ENCODE assay signal across 2 fruit fly cellular contexts in the genomic region with DNA sequence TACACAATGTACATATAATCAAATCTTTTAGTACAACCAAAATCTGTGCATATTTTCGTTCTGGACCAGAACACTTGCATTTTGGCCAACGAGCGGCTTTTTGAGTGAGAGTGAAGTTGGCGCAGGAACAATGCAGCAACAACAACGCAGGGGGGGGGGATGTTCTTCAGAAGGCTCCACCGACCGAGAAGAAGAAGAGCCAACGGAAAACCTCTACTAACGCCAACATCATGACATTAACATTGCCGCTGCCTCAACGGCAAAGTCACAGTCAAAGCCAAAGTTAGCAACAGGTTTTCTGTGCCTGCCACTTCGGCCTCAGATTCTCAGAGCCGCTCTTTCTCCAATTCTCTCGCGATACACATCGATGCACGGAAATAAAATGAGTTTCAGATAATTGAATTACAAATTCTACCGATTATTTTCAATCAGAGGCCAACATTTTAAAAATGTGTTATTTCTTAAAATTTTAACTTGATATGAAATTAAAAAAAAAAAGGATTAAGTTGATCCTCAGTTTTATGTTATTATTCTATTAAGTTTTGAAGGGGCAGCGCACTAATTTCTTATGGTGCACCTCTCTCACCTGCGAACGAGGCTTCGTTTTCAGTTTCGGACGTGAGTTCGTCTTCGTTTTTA.
TF ChIP-seq lines count a peak whose summit lies in the region.

No protein-coding gene starts in this region.

TF ChIP-seq in whole organism, embryonic, 481 proteins besides CTCF, POLR2A, EP300 and RAD21 (continued from another document and continues in another):
- TF ChIP-seq CG12104 (GFP tag; optimal IDR thresholded peaks at IDR 0.05; lab: Kevin White, UChicago) (peak; percentile 58), vvl (GFP tag; IDR thresholded peaks at IDR 0.05; lab: Robert Waterston, UW) (peak; percentile 84), CG17829 (tag; optimal IDR thresholded peaks at IDR 0.05; lab: Kevin White, UChicago) (peak; percentile 81), Fer3 (tag; optimal IDR thresholded peaks at IDR 0.05; lab: Kevin White, UChicago) (peak; percentile 68), al (GFP tag; IDR thresholded peaks at IDR 0.05; lab: Robert Waterston, UW) (peak; percentile 52; the same call in 1 of the 2 replicates), CG5180 (GFP tag; optimal IDR thresholded peaks at IDR 0.05; lab: Kevin White, UChicago) (peak; percentile 55), ash1 (GFP tag; optimal IDR thresholded peaks at IDR 0.05; lab: Kevin White, UChicago) (no peak), ken (GFP tag; IDR thresholded peaks at IDR 0.05; lab: Robert Waterston, UW) (peak; percentile 53; the same call in 1 of the 3 replicates), CG15601 (tag; optimal IDR thresholded peaks at IDR 0.05; lab: Kevin White, UChicago) (peak; percentile 78), YL-1 (GFP tag; optimal IDR thresholded peaks at IDR 0.05; lab: Kevin White, UChicago) (peak; percentile 22), CG34422 (GFP tag; IDR thresholded peaks at IDR 0.05; lab: Robert Waterston, UW) (peak; percentile 75), B-H2 (GFP tag; optimal IDR thresholded peaks at IDR 0.05; lab: Kevin White, UChicago) (no peak), Ravus (GFP tag; IDR thresholded peaks at IDR 0.05; lab: Robert Waterston, UW) (peak; percentile 12; the same call in 1 of the 2 replicates), CG7556 (GFP tag; optimal IDR thresholded peaks at IDR 0.05; lab: Kevin White, UChicago) (peak; percentile 88), yki (optimal IDR thresholded peaks at IDR 0.05; lab: Kevin White, UChicago) (no peak), zen (tag; optimal IDR thresholded peaks at IDR 0.05; lab: Kevin White, UChicago) (peak; percentile 73), wek (GFP tag; optimal IDR thresholded peaks at IDR 0.05; lab: Kevin White, UChicago) (no peak), ase (GFP tag; IDR thresholded peaks at IDR 0.05; lab: Robert Waterston, UW) (peak; percentile 38; the same call in 1 of the 3 replicates), CG4282 (GFP tag; optimal IDR thresholded peaks at IDR 0.05; lab: Kevin White, UChicago) (no peak), Usf (GFP tag; optimal IDR thresholded peaks at IDR 0.05; lab: Kevin White, UChicago) (peak; percentile 51), CG14710 (tag; optimal IDR thresholded peaks at IDR 0.05; lab: Kevin White, UChicago) (peak; percentile 85), CG16815 (GFP tag; optimal IDR thresholded peaks at IDR 0.05; lab: Kevin White, UChicago) (peak; percentile 71), CG11696 (GFP tag; IDR thresholded peaks at IDR 0.05; lab: Robert Waterston, UW) (peak; percentile 36; the same call in 1 of the 2 replicates), Hand (GFP tag; optimal IDR thresholded peaks at IDR 0.05; lab: Kevin White, UChicago) (peak; percentile 10), Vsx1 (GFP tag; optimal IDR thresholded peaks at IDR 0.05; lab: Kevin White, UChicago) (peak; percentile 64), CG12659 (GFP tag; optimal IDR thresholded peaks at IDR 0.05; lab: Kevin White, UChicago) (peak; percentile 73), CG2875 (GFP tag; optimal IDR thresholded peaks at IDR 0.05; lab: Kevin White, UChicago) (peak; percentile 58), Lpt (GFP tag; optimal IDR thresholded peaks at IDR 0.05; lab: Kevin White, UChicago) (no peak), bigmax (GFP tag; optimal IDR thresholded peaks at IDR 0.05; lab: Kevin White, UChicago) (no peak), CG13287 (GFP tag; IDR thresholded peaks at IDR 0.05; lab: Robert Waterston, UW; ENCODE audit: partially characterized antibody) (no peak), wor (GFP tag; IDR thresholded peaks at IDR 0.05; lab: Robert Waterston, UW) (0 out of 2 replicates have a peak, but pooled peaks have one; percentile 19), BEAF-32 (GFP tag; optimal IDR thresholded peaks at IDR 0.05; lab: Kevin White, UChicago) (no peak), CG2120 (GFP tag; optimal IDR thresholded peaks at IDR 0.05; lab: Kevin White, UChicago) (peak; percentile 75), CG10267 (tag; optimal IDR thresholded peaks at IDR 0.05; lab: Kevin White, UChicago) (peak; percentile 83), dmrt11E (tag; optimal IDR thresholded peaks at IDR 0.05; lab: Kevin White, UChicago) (peak; percentile 90), Sry-β (GFP tag; optimal IDR thresholded peaks at IDR 0.05; lab: Kevin White, UChicago) (no peak), oc (tag; optimal IDR thresholded peaks at IDR 0.05; lab: Kevin White, UChicago) (peak; percentile 70), HLH3B (GFP tag; IDR thresholded peaks at IDR 0.05; lab: Robert Waterston, UW) (peak; percentile 77), Xrp1 (GFP tag; IDR thresholded peaks at IDR 0.05; lab: Robert Waterston, UW) (peak; percentile 90), CG16813 (GFP tag; IDR thresholded peaks at IDR 0.05; lab: Robert Waterston, UW; ENCODE audit: partially characterized antibody) (no peak), CG7357 (GFP tag; IDR thresholded peaks at IDR 0.05; lab: Robert Waterston, UW) (no peak), dan (GFP tag; IDR thresholded peaks at IDR 0.05; lab: Robert Waterston, UW) (no peak), CG12155 (GFP tag; optimal IDR thresholded peaks at IDR 0.05; lab: Kevin White, UChicago) (peak; percentile 58), CG14050 (GFP tag; IDR thresholded peaks at IDR 0.05; lab: Robert Waterston, UW) (peak; percentile 65), CG4424 (GFP tag; optimal IDR thresholded peaks at IDR 0.05; lab: Kevin White, UChicago) (peak; percentile 82), br (optimal IDR thresholded peaks at IDR 0.05; lab: Kevin White, UChicago) (no peak), jumu (GFP tag; optimal IDR thresholded peaks at IDR 0.05; lab: Kevin White, UChicago) (peak; percentile 56), CG31441 (GFP tag; IDR thresholded peaks at IDR 0.05; lab: Robert Waterston, UW) (peak; percentile 87), CG12071 (GFP tag; optimal IDR thresholded peaks at IDR 0.05; lab: Kevin White, UChicago) (peak; percentile 36), CG3847 (GFP tag; IDR thresholded peaks at IDR 0.05; lab: Robert Waterston, UW) (peak; percentile 76), CG2889 (GFP tag; IDR thresholded peaks at IDR 0.05; lab: Robert Waterston, UW) (peak; percentile 51; the same call in 1 of the 3 replicates), Dfd (GFP tag; optimal IDR thresholded peaks at IDR 0.05; lab: Kevin White, UChicago) (no peak), ato (GFP tag; IDR thresholded peaks at IDR 0.05; lab: Robert Waterston, UW; ENCODE audit: partially characterized antibody) (no peak), GATAe (GFP tag; conservative IDR thresholded peaks at IDR 0.05; lab: Robert Waterston, UW) (no peak), p53 (GFP tag; optimal IDR thresholded peaks at IDR 0.05; lab: Kevin White, UChicago) (no peak), wdn (GFP tag; IDR thresholded peaks at IDR 0.05; lab: Robert Waterston, UW) (peak; percentile 42; the same call in 1 of the 2 replicates), D19A (tag; optimal IDR thresholded peaks at IDR 0.05; lab: Kevin White, UChicago) (peak; percentile 78), Scr (GFP tag; IDR thresholded peaks at IDR 0.05; lab: Robert Waterston, UW; ENCODE audit: partially characterized antibody) (no peak), pfk (GFP tag; optimal IDR thresholded peaks at IDR 0.05; lab: Kevin White, UChicago) (no peak), CG9932 (GFP tag; IDR thresholded peaks at IDR 0.05; lab: Robert Waterston, UW) (peak; percentile 83), PHDP (tag; optimal IDR thresholded peaks at IDR 0.05; lab: Kevin White, UChicago) (peak; percentile 77)

TF ChIP-seq in whole organism, prepupa, 60 proteins besides CTCF, POLR2A, EP300 and RAD21 (continued from another document):
- TF ChIP-seq Sox102F (GFP tag; optimal IDR thresholded peaks at IDR 0.05; lab: Kevin White, UChicago) (peak; percentile 92), salr (GFP tag; optimal IDR thresholded peaks at IDR 0.05; lab: Kevin White, UChicago) (peak; percentile 43 to 81), CG34406 (GFP tag; optimal IDR thresholded peaks at IDR 0.05; lab: Kevin White, UChicago) (peak; percentile 93), CG3032 (tag; optimal IDR thresholded peaks at IDR 0.05; lab: Kevin White, UChicago) (peak; percentile 85), CG6276 (GFP tag; optimal IDR thresholded peaks at IDR 0.05; lab: Kevin White, UChicago) (peak; percentile 84), topi (GFP tag; optimal IDR thresholded peaks at IDR 0.05; lab: Kevin White, UChicago) (peak; percentile 94), Eip93F (GFP tag; optimal IDR thresholded peaks at IDR 0.05; lab: Kevin White, UChicago) (peak; percentile 85), CG6792 (GFP tag; optimal IDR thresholded peaks at IDR 0.05; lab: Kevin White, UChicago) (peak; percentile 92), CG3919 (GFP tag; optimal IDR thresholded peaks at IDR 0.05; lab: Kevin White, UChicago) (peak; percentile 91), Eip75B (GFP tag; optimal IDR thresholded peaks at IDR 0.05; lab: Kevin White, UChicago) (peak; percentile 91)
TF ChIP-seq in whole organism, prepupa: peak in this region for 58.
